ENCODE assay signal across 1 fruit fly cellular context in the genomic region with DNA sequence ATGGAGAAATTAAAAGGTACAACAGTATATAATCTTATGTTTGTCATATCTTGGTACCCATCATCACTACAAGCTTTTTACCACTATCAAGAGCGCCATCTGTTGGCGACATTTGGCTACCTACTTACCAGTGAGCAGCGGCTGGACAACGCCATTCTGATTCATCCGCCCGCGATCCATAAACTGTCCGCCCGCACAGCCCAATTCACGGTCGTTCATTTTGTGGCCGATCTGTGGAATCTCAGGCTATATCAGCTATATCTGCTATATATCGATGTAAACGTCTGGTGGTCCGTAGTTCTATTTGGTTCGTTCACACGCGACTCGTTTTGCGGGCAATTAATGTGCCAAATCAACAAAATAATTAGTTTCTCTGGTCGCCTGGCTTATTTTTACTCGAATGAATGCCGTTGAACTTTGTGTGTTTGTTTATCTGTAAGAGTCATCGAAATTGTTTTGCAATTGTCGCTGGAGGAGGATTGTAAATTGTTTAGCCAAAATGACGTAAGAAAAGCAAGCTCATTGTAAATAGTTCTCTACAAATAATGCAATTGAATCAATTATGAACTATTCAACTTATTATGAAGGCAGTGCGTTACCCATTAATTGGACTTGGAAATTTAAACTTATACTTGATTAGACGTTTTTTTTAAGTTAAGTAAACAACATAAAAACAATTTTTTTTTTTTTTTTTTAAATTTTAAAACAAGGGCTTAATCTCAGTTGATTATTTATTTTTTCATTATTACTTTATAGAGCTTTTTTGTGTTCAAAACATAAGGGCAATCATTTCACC.
TF ChIP-seq lines count a peak whose summit lies in the region.

No protein-coding gene starts in this region.

TF ChIP-seq in whole organism, embryonic, 481 proteins besides CTCF, POLR2A, EP300 and RAD21 (continued from another document):
- TF ChIP-seq CG10979 (tag; optimal IDR thresholded peaks at IDR 0.05; lab: Kevin White, UChicago) (peak; percentile 95), CG17568 (GFP tag; optimal IDR thresholded peaks at IDR 0.05; lab: Kevin White, UChicago) (no peak), run (tag; optimal IDR thresholded peaks at IDR 0.05; lab: Kevin White, UChicago) (no peak), dysf (GFP tag; IDR thresholded peaks at IDR 0.05; lab: Robert Waterston, UW) (no peak), Chrac-16 (GFP tag; optimal IDR thresholded peaks at IDR 0.05; lab: Kevin White, UChicago) (no peak), Fer2 (tag; optimal IDR thresholded peaks at IDR 0.05; lab: Kevin White, UChicago) (no peak), kah (GFP tag; optimal IDR thresholded peaks at IDR 0.05; lab: Kevin White, UChicago) (no peak), CG8089 (GFP tag; optimal IDR thresholded peaks at IDR 0.05; lab: Kevin White, UChicago) (no peak), nerfin-2 (GFP tag; IDR thresholded peaks at IDR 0.05; lab: Robert Waterston, UW; ENCODE audit: partially characterized antibody) (no peak), gcm (GFP tag; optimal IDR thresholded peaks at IDR 0.05; lab: Kevin White, UChicago) (no peak), Sox102F (GFP tag; optimal IDR thresholded peaks at IDR 0.05; lab: Kevin White, UChicago) (peak; percentile 18), Elba2 (GFP tag; optimal IDR thresholded peaks at IDR 0.05; lab: Kevin White, UChicago) (no peak), sqz (GFP tag; optimal IDR thresholded peaks at IDR 0.05; lab: Kevin White, UChicago) (no peak), CG9437 (GFP tag; optimal IDR thresholded peaks at IDR 0.05; lab: Kevin White, UChicago) (no peak), Doc2 (GFP tag; IDR thresholded peaks at IDR 0.05; lab: Robert Waterston, UW) (no peak), lmd (GFP tag; IDR thresholded peaks at IDR 0.05; lab: Robert Waterston, UW) (no peak), Atf-2 (GFP tag; optimal IDR thresholded peaks at IDR 0.05; lab: Kevin White, UChicago) (no peak), sob (GFP tag; IDR thresholded peaks at IDR 0.05; lab: Robert Waterston, UW) (no peak), pnt (GFP tag; optimal IDR thresholded peaks at IDR 0.05; lab: Kevin White, UChicago) (no peak), CG2199 (GFP tag; IDR thresholded peaks at IDR 0.05; lab: Robert Waterston, UW) (0 out of 3 replicates have a peak, but pooled peaks have one; percentile 19), luna (GFP tag; optimal IDR thresholded peaks at IDR 0.05; lab: Kevin White, UChicago) (no peak), vnd (GFP tag; IDR thresholded peaks at IDR 0.05; lab: Robert Waterston, UW; ENCODE audit: partially characterized antibody) (no peak), CG4854 (GFP tag; optimal IDR thresholded peaks at IDR 0.05; lab: Kevin White, UChicago) (no peak), bbx (GFP tag; IDR thresholded peaks at IDR 0.05; lab: Robert Waterston, UW; ENCODE audit: partially characterized antibody) (no peak), CG6683 (GFP tag; optimal IDR thresholded peaks at IDR 0.05; lab: Kevin White, UChicago) (no peak), sr (GFP tag; IDR thresholded peaks at IDR 0.05; lab: Robert Waterston, UW) (peak; percentile 52; the same call in 1 of the 3 replicates), CG2875 (GFP tag; optimal IDR thresholded peaks at IDR 0.05; lab: Kevin White, UChicago) (no peak), dmrt99B (tag; optimal IDR thresholded peaks at IDR 0.05; lab: Kevin White, UChicago) (no peak), wdn (GFP tag; IDR thresholded peaks at IDR 0.05; lab: Robert Waterston, UW) (no peak), ems (GFP tag; optimal IDR thresholded peaks at IDR 0.05; lab: Kevin White, UChicago) (no peak), CG32772 (GFP tag; IDR thresholded peaks at IDR 0.05; lab: Robert Waterston, UW) (no peak), CG14965 (GFP tag; optimal IDR thresholded peaks at IDR 0.05; lab: Kevin White, UChicago; ENCODE audit: borderline replicate concordance) (no peak), zfh1 (GFP tag; IDR thresholded peaks at IDR 0.05; lab: Robert Waterston, UW) (no peak), bigmax (GFP tag; optimal IDR thresholded peaks at IDR 0.05; lab: Kevin White, UChicago) (no peak), CG3838 (GFP tag; optimal IDR thresholded peaks at IDR 0.05; lab: Kevin White, UChicago) (no peak), CG15514 (GFP tag; optimal IDR thresholded peaks at IDR 0.05; lab: Kevin White, UChicago) (no peak), danr (GFP tag; IDR thresholded peaks at IDR 0.05; lab: Robert Waterston, UW) (no peak), CG17361 (GFP tag; IDR thresholded peaks at IDR 0.05; lab: Robert Waterston, UW) (no peak), Hand (GFP tag; optimal IDR thresholded peaks at IDR 0.05; lab: Kevin White, UChicago) (no peak), ash1 (GFP tag; optimal IDR thresholded peaks at IDR 0.05; lab: Kevin White, UChicago) (no peak), Hr51 (GFP tag; optimal IDR thresholded peaks at IDR 0.05; lab: Kevin White, UChicago) (peak in 1 of 2 experiments; percentile 11), CG3281 (GFP tag; optimal IDR thresholded peaks at IDR 0.05; lab: Kevin White, UChicago) (no peak), knrl (GFP tag; IDR thresholded peaks at IDR 0.05; lab: Robert Waterston, UW; ENCODE audit: partially characterized antibody) (no peak), pzg (GFP tag; optimal IDR thresholded peaks at IDR 0.05; lab: Kevin White, UChicago) (no peak), Max (GFP tag; optimal IDR thresholded peaks at IDR 0.05; lab: Kevin White, UChicago) (no peak), lab (GFP tag; optimal IDR thresholded peaks at IDR 0.05; lab: Kevin White, UChicago) (peak; percentile 22), Kr (GFP tag; optimal IDR thresholded peaks at IDR 0.05; lab: Kevin White, UChicago) (no peak), Ptx1 (GFP tag; IDR thresholded peaks at IDR 0.05; lab: Robert Waterston, UW) (no peak), HmgD (GFP tag; optimal IDR thresholded peaks at IDR 0.05; lab: Kevin White, UChicago) (no peak), Mad (GFP tag; optimal IDR thresholded peaks at IDR 0.05; lab: Kevin White, UChicago) (no peak), Hr78 (GFP tag; optimal IDR thresholded peaks at IDR 0.05; lab: Kevin White, UChicago) (no peak), ranshi (GFP tag; IDR thresholded peaks at IDR 0.05; lab: Robert Waterston, UW) (no peak), Hey (tag; optimal IDR thresholded peaks at IDR 0.05; lab: Kevin White, UChicago) (no peak), HHEX (GFP tag; optimal IDR thresholded peaks at IDR 0.05; lab: Kevin White, UChicago) (no peak), Lhr (GFP tag; optimal IDR thresholded peaks at IDR 0.05; lab: Kevin White, UChicago) (no peak), NC2α (GFP tag; optimal IDR thresholded peaks at IDR 0.05; lab: Kevin White, UChicago) (no peak), HLH4C (GFP tag; IDR thresholded peaks at IDR 0.05; lab: Robert Waterston, UW; ENCODE audit: partially characterized antibody) (no peak), sens (GFP tag; lab: Kevin White, UChicago) (peak; percentile 32), insv (GFP tag; optimal IDR thresholded peaks at IDR 0.05; lab: Kevin White, UChicago) (no peak), CG2116 (GFP tag; optimal IDR thresholded peaks at IDR 0.05; lab: Kevin White, UChicago) (no peak), CG13424 (tag; optimal IDR thresholded peaks at IDR 0.05; lab: Kevin White, UChicago) (no peak), sd (tag; optimal IDR thresholded peaks at IDR 0.05; lab: Kevin White, UChicago) (peak; percentile 60), Jarid2 (GFP tag; optimal IDR thresholded peaks at IDR 0.05; lab: Kevin White, UChicago) (no peak), CkIIα-i1 (GFP tag; IDR thresholded peaks at IDR 0.05; lab: Robert Waterston, UW) (no peak), gem (tag; optimal IDR thresholded peaks at IDR 0.05; lab: Kevin White, UChicago) (peak; percentile 33), onecut (GFP tag; IDR thresholded peaks at IDR 0.05; lab: Robert Waterston, UW) (no peak), cato (GFP tag; optimal IDR thresholded peaks at IDR 0.05; lab: Kevin White, UChicago; ENCODE audit: borderline replicate concordance) (no peak), ken (GFP tag; IDR thresholded peaks at IDR 0.05; lab: Robert Waterston, UW) (no peak), CG11456 (GFP tag; IDR thresholded peaks at IDR 0.05; lab: Robert Waterston, UW) (no peak), pan (optimal IDR thresholded peaks at IDR 0.05; lab: Kevin White, UChicago) (no peak), pan (GFP tag; optimal IDR thresholded peaks at IDR 0.05 in 1 of 2, IDR thresholded peaks at IDR 0.05 in 1 of 2) (no peak), dpn (GFP tag; optimal IDR thresholded peaks at IDR 0.05; lab: Kevin White, UChicago) (no peak), CG7357 (GFP tag; IDR thresholded peaks at IDR 0.05; lab: Robert Waterston, UW) (no peak), Adf1 (GFP tag; IDR thresholded peaks at IDR 0.05; lab: Robert Waterston, UW) (no peak), dati (GFP tag; IDR thresholded peaks at IDR 0.05; lab: Robert Waterston, UW) (no peak), CG10565 (GFP tag; optimal IDR thresholded peaks at IDR 0.05; lab: Kevin White, UChicago) (no peak), hb (GFP tag; IDR thresholded peaks at IDR 0.05; lab: Robert Waterston, UW; ENCODE audit: partially characterized antibody) (no peak), CG4617 (GFP tag; optimal IDR thresholded peaks at IDR 0.05; lab: Kevin White, UChicago; ENCODE audit: borderline replicate concordance) (no peak), CG17829 (tag; optimal IDR thresholded peaks at IDR 0.05; lab: Kevin White, UChicago) (no peak), slbo (GFP tag; IDR thresholded peaks at IDR 0.05; lab: Robert Waterston, UW) (0 out of 2 replicates have a peak, but pooled peaks have one; percentile 34), shn (GFP tag; optimal IDR thresholded peaks at IDR 0.05; lab: Kevin White, UChicago) (no peak), h (optimal IDR thresholded peaks at IDR 0.05; lab: Kevin White, UChicago) (no peak), CG11696 (GFP tag; IDR thresholded peaks at IDR 0.05; lab: Robert Waterston, UW) (no peak), CG4360 (GFP tag; IDR thresholded peaks at IDR 0.05; lab: Robert Waterston, UW) (no peak), Rfx (GFP tag; IDR thresholded peaks at IDR 0.05; lab: Robert Waterston, UW) (no peak), Stat92E (GFP tag; optimal IDR thresholded peaks at IDR 0.05; lab: Kevin White, UChicago) (no peak), CG13775 (GFP tag; optimal IDR thresholded peaks at IDR 0.05; lab: Kevin White, UChicago) (no peak), D (optimal IDR thresholded peaks at IDR 0.05; lab: Kevin White, UChicago) (no peak), D (GFP tag; optimal IDR thresholded peaks at IDR 0.05; lab: Kevin White, UChicago) (no peak), CG8359 (GFP tag; optimal IDR thresholded peaks at IDR 0.05; lab: Kevin White, UChicago; ENCODE audit: borderline replicate concordance) (no peak), pita (GFP tag; optimal IDR thresholded peaks at IDR 0.05; lab: Kevin White, UChicago) (no peak), CG7963 (GFP tag; IDR thresholded peaks at IDR 0.05; lab: Robert Waterston, UW; ENCODE audit: partially characterized antibody) (no peak), CG11560 (tag; IDR thresholded peaks at IDR 0.05; lab: Robert Waterston, UW) (no peak), Pdp1 (GFP tag; optimal IDR thresholded peaks at IDR 0.05; lab: Kevin White, UChicago) (peak in 1 of 2 experiments; percentile 46), D19B (GFP tag; optimal IDR thresholded peaks at IDR 0.05; lab: Kevin White, UChicago) (peak; percentile 55), Dref (GFP tag; IDR thresholded peaks at IDR 0.05; lab: Robert Waterston, UW) (no peak), CG10274 (GFP tag; optimal IDR thresholded peaks at IDR 0.05; lab: Kevin White, UChicago) (no peak), Aef1 (GFP tag; IDR thresholded peaks at IDR 0.05; lab: Robert Waterston, UW) (no peak), zen (tag; optimal IDR thresholded peaks at IDR 0.05; lab: Kevin White, UChicago) (no peak), dimm (GFP tag; IDR thresholded peaks at IDR 0.05; lab: Robert Waterston, UW) (no peak), tin (GFP tag; optimal IDR thresholded peaks at IDR 0.05; lab: Kevin White, UChicago) (no peak), Ssrp (tag; optimal IDR thresholded peaks at IDR 0.05; lab: Kevin White, UChicago) (no peak), CG31441 (GFP tag; IDR thresholded peaks at IDR 0.05; lab: Robert Waterston, UW) (no peak), H2.0 (GFP tag; IDR thresholded peaks at IDR 0.05; lab: Robert Waterston, UW) (no peak)
